Fruit fly (Drosophila melanogaster): ENCODE measurements around the gene Nepl21.
A peak's percentile ranks its signal among the peaks of the same experiment; 100 is the strongest.

DNA sequence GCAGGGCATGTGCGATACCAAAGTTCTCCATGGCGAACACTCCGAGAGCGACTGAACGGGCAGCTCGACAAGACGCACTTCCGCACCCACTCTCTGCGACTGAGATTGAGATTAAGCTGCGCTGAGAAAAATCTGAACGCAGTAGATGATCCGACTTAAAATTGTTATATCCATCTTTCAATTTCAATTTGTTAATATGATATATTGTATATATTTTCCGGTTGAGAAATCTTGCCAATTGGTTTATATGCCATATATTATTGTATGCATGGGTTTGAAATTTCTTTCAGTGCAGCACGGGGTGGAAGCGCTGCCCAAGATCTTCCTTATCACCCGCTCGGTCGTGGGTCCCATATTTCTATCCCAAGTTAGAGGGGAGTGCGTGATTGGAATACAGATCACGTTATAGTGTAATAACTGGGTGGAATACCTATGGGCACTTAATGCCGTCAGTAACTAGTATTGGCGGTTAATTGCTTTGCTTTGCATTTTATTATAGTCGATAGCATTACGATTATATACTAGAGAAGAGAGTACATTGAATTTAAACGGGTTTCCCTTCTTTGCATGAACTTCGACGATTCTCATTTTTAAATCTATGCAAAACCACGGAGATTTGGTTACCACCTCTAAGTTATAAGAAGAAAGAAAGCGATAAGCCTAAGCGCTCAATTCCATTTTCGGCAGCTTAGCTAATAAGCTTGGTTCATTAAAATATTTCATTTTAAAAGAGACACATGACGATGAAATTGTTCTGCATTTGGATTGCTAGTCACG, 3.2 kb upstream of the Nepl21 start, which contains the start of the genes Nepl19 and Nepl20:
- TF ChIP-seq Dfd (GFP tag; optimal IDR thresholded peaks at IDR 0.05) (no peak), br (GFP tag; optimal IDR thresholded peaks at IDR 0.05) (peak; percentile 86), Abd-B (GFP tag; optimal IDR thresholded peaks at IDR 0.05) (no peak), lola (GFP tag; optimal IDR thresholded peaks at IDR 0.05) (no peak)

All from whole organism, wandering third instar larva.